Fruit fly (Drosophila melanogaster) whole organism, embryonic: Measurements from ENCODE around the gene baf.

Experiments used
- Abd-B ChIP-seq: fragments of 200-800 bp; sonication (Bioruptor generic); optimal IDR thresholded peaks from 2 replicates; lab custom pipeline; 2018; ENCODE audit warnings: missing biosample characterization, mild to moderate bottlenecking, missing genetic modification characterization, moderate library complexity
- CG11247 ChIP-seq: fragments of 200-800 bp; sonication (Bioruptor generic); IDR thresholded peaks from 2 replicates; pipeline ENCODE4 v1.3.6; 2022; ENCODE audit warnings: missing biosample characterization, missing genetic modification characterization
- CG12659 ChIP-seq: fragments of 200-800 bp; sonication (Bioruptor generic); optimal IDR thresholded peaks from 3 replicates; lab custom pipeline; 2017; ENCODE audit warnings: mild to moderate bottlenecking, missing biosample characterization, missing genetic modification reagents, missing genetic modification characterization
- CG16815 ChIP-seq: fragments of 200-800 bp; sonication (Bioruptor generic); optimal IDR thresholded peaks from 3 replicates; lab custom pipeline; 2017; ENCODE audit warnings: missing biosample characterization, mild to moderate bottlenecking, missing genetic modification characterization
- CG17186 ChIP-seq: fragments of 200-800 bp; sonication (Bioruptor generic); optimal IDR thresholded peaks from 3 replicates; lab custom pipeline; 2017; ENCODE audit warnings: missing biosample characterization, missing genetic modification reagents, missing genetic modification characterization
- CG17385 ChIP-seq: fragments of 200-800 bp; sonication (Bioruptor generic); optimal IDR thresholded peaks from 3 replicates; lab custom pipeline; 2018; ENCODE audit warnings: missing biosample characterization, mild to moderate bottlenecking, missing genetic modification characterization
- CG17802 ChIP-seq: fragments of 200-800 bp; sonication (Bioruptor generic); optimal IDR thresholded peaks from 2 replicates; lab custom pipeline; 2018; ENCODE audit warnings: missing biosample characterization, mild to moderate bottlenecking, missing genetic modification characterization, moderate library complexity
- CG2678 ChIP-seq: fragments of 200-800 bp; sonication (Bioruptor generic); optimal IDR thresholded peaks from 3 replicates; lab custom pipeline; 2019; ENCODE audit warnings: missing biosample characterization, mild to moderate bottlenecking, missing genetic modification characterization, moderate library complexity
- CG2889 ChIP-seq: fragments of 200-800 bp; sonication (Bioruptor generic); IDR thresholded peaks from 3 replicates; pipeline ENCODE4 v1.3.6; 2022; ENCODE audit warnings: missing biosample characterization, missing genetic modification characterization
- CG32772 ChIP-seq: fragments of 200-800 bp; sonication (Bioruptor generic); IDR thresholded peaks from 2 replicates; pipeline ENCODE4 v1.3.6; 2022; ENCODE audit warnings: missing biosample characterization, missing genetic modification characterization
- CG43689 ChIP-seq: fragments of 200-800 bp; sonication (Bioruptor generic); IDR thresholded peaks from 2 replicates; pipeline ENCODE4 v1.3.6; 2022; ENCODE audit warnings: missing biosample characterization, missing genetic modification characterization
- CG6854 ChIP-seq: fragments of 200-800 bp; sonication (Bioruptor generic); optimal IDR thresholded peaks from 3 replicates; lab custom pipeline; 2017; ENCODE audit warnings: missing biosample characterization, mild to moderate bottlenecking, missing genetic modification characterization
- CG8924 ChIP-seq: fragments of 200-800 bp; optimal IDR thresholded peaks from 3 replicates; lab custom pipeline; 2019; ENCODE audit warnings: missing biosample characterization, mild to moderate bottlenecking, missing genetic modification characterization, moderate library complexity
- CG9817 ChIP-seq: fragments of 200-800 bp; sonication (Bioruptor generic); optimal IDR thresholded peaks from 2 replicates; lab custom pipeline; 2018; ENCODE audit warnings: missing biosample characterization, mild to moderate bottlenecking, missing genetic modification characterization, moderate library complexity
- Dref ChIP-seq: fragments of 200-800 bp; sonication (Bioruptor generic); IDR thresholded peaks from 2 replicates; pipeline ENCODE4 v1.3.6; 2022; ENCODE audit warnings: missing biosample characterization, missing genetic modification characterization
- Drgx ChIP-seq: fragments of 200-800 bp; sonication (Bioruptor generic); IDR thresholded peaks from 2 replicates; pipeline ENCODE4 v1.3.6; 2022; ENCODE audit warnings: missing biosample characterization, missing genetic modification characterization
- E2f1 ChIP-seq: fragments of 200-800 bp; sonication (Bioruptor generic); IDR thresholded peaks from 2 replicates; pipeline ENCODE4 v1.3.6; 2022; ENCODE audit warnings: missing biosample characterization, missing genetic modification characterization
- Eip74EF ChIP-seq, 2 experiments: fragments of 200-800 bp in 1 of 2; fragments of >200 bp in 1 of 2; sonication (Bioruptor generic) in 1 of 2; optimal IDR thresholded peaks; 2 replicates each; lab custom pipeline; 2017 to 2019; ENCODE audit warnings: missing biosample characterization in 2 of 2, missing genetic modification characterization in 2 of 2, mild to moderate bottlenecking in 1 of 2, moderate library complexity in 1 of 2
- HLHmδ ChIP-seq: fragments of 200-800 bp; sonication (Bioruptor generic); optimal IDR thresholded peaks from 2 replicates; lab custom pipeline; 2018; ENCODE audit warnings: missing biosample characterization, mild to moderate bottlenecking, missing genetic modification characterization, moderate library complexity
- Hmr ChIP-seq: fragments of 200-800 bp; sonication (Bioruptor generic); optimal IDR thresholded peaks from 3 replicates; lab custom pipeline; 2017; ENCODE audit warnings: mild to moderate bottlenecking, missing biosample characterization, missing genetic modification reagents, missing genetic modification characterization
- Jarid2 ChIP-seq: fragments of 200-800 bp; sonication (Bioruptor generic); optimal IDR thresholded peaks from 3 replicates; lab custom pipeline; 2017; ENCODE audit warnings: mild to moderate bottlenecking, missing biosample characterization, missing genetic modification reagents, missing genetic modification characterization
- Nf-YC ChIP-seq: fragments of 200-800 bp; optimal IDR thresholded peaks from 3 replicates; lab custom pipeline; 2019; ENCODE audit warnings: missing biosample characterization, mild to moderate bottlenecking, missing genetic modification characterization, moderate library complexity
- Optix ChIP-seq: fragments of 200-800 bp; sonication (Bioruptor generic); IDR thresholded peaks from 3 replicates; pipeline ENCODE4 v1.3.6; 2022; ENCODE audit warnings: missing biosample characterization, missing genetic modification characterization
- PHDP ChIP-seq: fragments of 200-800 bp; sonication (Bioruptor generic); optimal IDR thresholded peaks from 3 replicates; lab custom pipeline; 2018; ENCODE audit warnings: missing biosample characterization, mild to moderate bottlenecking, missing genetic modification characterization, moderate library complexity
- Pdp1 ChIP-seq, 2 experiments: fragments of 200-800 bp; sonication (Bioruptor generic); optimal IDR thresholded peaks; 3 replicates each; lab custom pipeline; 2016; ENCODE audit warnings: missing biosample characterization in 2 of 2, missing genetic modification characterization in 2 of 2, mild to moderate bottlenecking in 1 of 2, moderate library complexity in 1 of 2
- Ptx1 ChIP-seq: fragments of 200-800 bp; sonication (Bioruptor generic); IDR thresholded peaks from 2 replicates; pipeline ENCODE4 v1.3.6; 2022; ENCODE audit warnings: missing biosample characterization, missing genetic modification characterization
- TFAM ChIP-seq: fragments of 200-800 bp; sonication (Bioruptor generic); optimal IDR thresholded peaks from 2 replicates; lab custom pipeline; 2017; ENCODE audit warnings: missing biosample characterization, missing genetic modification characterization, inconsistent platforms
- Xrp1 ChIP-seq: fragments of 200-800 bp; sonication (Bioruptor generic); IDR thresholded peaks from 2 replicates; pipeline ENCODE4 v1.3.6; 2022; ENCODE audit warnings: missing biosample characterization, missing genetic modification characterization
- aop ChIP-seq: fragments of 200-800 bp; sonication (Bioruptor generic); IDR thresholded peaks from 2 replicates; pipeline ENCODE4 v1.3.6; 2022; ENCODE audit warnings: missing biosample characterization, missing genetic modification characterization
- bbx ChIP-seq: fragments of 200-800 bp; sonication (Bioruptor generic); IDR thresholded peaks from 2 replicates; pipeline ENCODE4 v1.3.6; 2022; ENCODE audit warnings: missing biosample characterization, missing genetic modification characterization; ENCODE audit not compliant: partially characterized antibody
- btn ChIP-seq: fragments of 200-800 bp; sonication (Bioruptor generic); optimal IDR thresholded peaks from 2 replicates; lab custom pipeline; 2016; ENCODE audit warnings: missing biosample characterization, missing genetic modification characterization
- crp ChIP-seq, 2 experiments: fragments of 200-800 bp; sonication (Bioruptor generic); optimal IDR thresholded peaks; 2 replicates in 1 of 2; 3 replicates in 1 of 2; lab custom pipeline; 2017; ENCODE audit warnings: missing biosample characterization in 2 of 2, missing genetic modification characterization in 2 of 2, mild to moderate bottlenecking in 1 of 2, moderate library complexity in 1 of 2
- da ChIP-seq: fragments of 200-800 bp; sonication (Bioruptor generic); optimal IDR thresholded peaks from 2 replicates; lab custom pipeline; 2016; ENCODE audit warnings: missing biosample characterization, missing genetic modification characterization
- exex ChIP-seq: fragments of 200-800 bp; sonication (Bioruptor generic); optimal IDR thresholded peaks from 4 replicates; lab custom pipeline; 2018; ENCODE audit warnings: missing biosample characterization, mild to moderate bottlenecking, missing genetic modification characterization, moderate library complexity
- gce ChIP-seq: fragments of 200-800 bp; sonication (Bioruptor generic); IDR thresholded peaks from 3 replicates; pipeline ENCODE4 v1.3.6; 2022; ENCODE audit warnings: missing biosample characterization, missing genetic modification characterization
- gcm ChIP-seq: fragments of 200-800 bp; sonication (Bioruptor generic); optimal IDR thresholded peaks from 2 replicates; lab custom pipeline; 2019; ENCODE audit warnings: missing biosample characterization, mild to moderate bottlenecking, missing genetic modification characterization, moderate library complexity
- grau ChIP-seq: fragments of 200-800 bp; optimal IDR thresholded peaks from 3 replicates; lab custom pipeline; 2019; ENCODE audit warnings: missing biosample characterization, mild to moderate bottlenecking, missing genetic modification characterization, moderate library complexity
- grn ChIP-seq: fragments of 200-800 bp; sonication (Bioruptor generic); optimal IDR thresholded peaks from 3 replicates; lab custom pipeline; 2017; ENCODE audit warnings: missing biosample characterization, missing genetic modification characterization
- lab ChIP-seq: fragments of 200-800 bp; sonication (Bioruptor generic); optimal IDR thresholded peaks from 3 replicates; lab custom pipeline; 2017; ENCODE audit warnings: missing biosample characterization, missing genetic modification characterization, mild to moderate bottlenecking, moderate library complexity, missing genetic modification reagents
- lmd ChIP-seq: fragments of 200-800 bp; sonication (Bioruptor generic); IDR thresholded peaks from 2 replicates; pipeline ENCODE4 v1.3.6; 2022; ENCODE audit warnings: missing biosample characterization, missing genetic modification characterization
- maf-S ChIP-seq: fragments of 200-800 bp; sonication (Bioruptor generic); optimal IDR thresholded peaks from 2 replicates; lab custom pipeline; 2016; ENCODE audit warnings: missing biosample characterization, missing genetic modification characterization
- repo ChIP-seq: fragments of 200-800 bp; sonication (Bioruptor generic); optimal IDR thresholded peaks from 2 replicates; lab custom pipeline; 2016; ENCODE audit warnings: missing biosample characterization, missing genetic modification characterization
- shn ChIP-seq: fragments of 200-800 bp; sonication (Bioruptor generic); optimal IDR thresholded peaks from 3 replicates; lab custom pipeline; 2016; ENCODE audit warnings: missing biosample characterization, missing genetic modification characterization
- sug ChIP-seq: fragments of 200-800 bp; optimal IDR thresholded peaks from 2 replicates; lab custom pipeline; 2019; ENCODE audit warnings: missing biosample characterization, mild to moderate bottlenecking, missing genetic modification characterization, moderate library complexity
- toy ChIP-seq: fragments of 200-800 bp; sonication (Bioruptor generic); IDR thresholded peaks from 2 replicates; pipeline ENCODE4 v1.3.6; 2022; ENCODE audit warnings: missing biosample characterization, missing genetic modification characterization
- unc-4 ChIP-seq: fragments of 200-800 bp; sonication (Bioruptor generic); IDR thresholded peaks from 2 replicates; pipeline ENCODE4 v1.3.6; 2022; ENCODE audit warnings: missing biosample characterization, missing genetic modification characterization; ENCODE audit not compliant: partially characterized antibody
- usp ChIP-seq: fragments of >200 bp; optimal IDR thresholded peaks from 2 replicates; lab custom pipeline; 2017; ENCODE audit warnings: missing biosample characterization, missing genetic modification characterization
- vnd ChIP-seq: fragments of 200-800 bp; sonication (Bioruptor generic); IDR thresholded peaks from 3 replicates; pipeline ENCODE4 v1.3.6; 2022; ENCODE audit warnings: missing biosample characterization, missing genetic modification characterization; ENCODE audit not compliant: partially characterized antibody
- z ChIP-seq: fragments of 200-800 bp; sonication (Bioruptor generic); IDR thresholded peaks from 3 replicates; pipeline ENCODE4 v1.3.6; 2022; ENCODE audit warnings: missing biosample characterization, missing genetic modification characterization

baf gene

DNA sequence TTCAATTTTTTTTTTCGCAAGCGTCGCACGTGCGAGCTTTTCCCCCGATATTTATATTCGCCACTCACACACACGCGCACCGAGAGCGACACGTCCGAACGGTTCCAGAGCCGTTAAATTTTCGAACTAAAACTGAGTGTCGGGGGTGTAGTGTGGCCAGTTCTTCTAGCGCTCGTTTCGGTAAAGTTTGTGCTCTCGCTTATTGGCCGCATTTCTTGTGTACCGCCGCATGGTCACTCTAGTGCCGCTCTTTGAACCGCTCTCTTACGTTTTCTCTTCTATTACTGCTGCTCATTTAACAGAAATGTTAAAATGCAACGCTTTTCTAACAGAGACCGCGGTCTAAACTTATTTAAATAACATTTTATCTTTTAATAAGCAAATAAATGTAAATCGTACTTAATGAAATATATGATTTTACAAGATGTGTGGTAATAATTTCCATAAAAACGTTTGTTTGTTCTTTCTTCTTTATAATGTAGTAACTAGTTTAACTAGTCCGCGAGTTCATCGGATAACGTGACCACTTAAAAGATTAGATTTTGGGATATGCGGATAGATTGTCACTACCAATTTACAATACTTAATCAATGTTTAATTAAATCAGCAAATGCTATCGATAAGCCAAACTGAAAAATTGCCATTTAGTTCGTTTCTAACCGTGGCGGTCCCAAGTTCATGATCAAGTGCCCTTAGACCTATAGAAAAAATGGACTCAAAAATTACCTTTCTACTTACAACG is 45.0 kb upstream of the baf start, which contains the start of gene Snoo (continued):
- TF ChIP-seq gce (GFP tag; lab: Robert Waterston, UW) (peak; percentile 12; the same call in 1 of the 3 replicates), unc-4 (GFP tag; lab: Robert Waterston, UW) (0 out of 2 replicates have a peak, but pooled peaks have one; percentile 16), Xrp1 (no peak), CG32772 (no peak), Pdp1 (GFP tag; optimal IDR thresholded peaks at IDR 0.05; lab: Kevin White, UChicago) (peak in 1 of 2 experiments; percentile 31), CG8924 (tag; lab: Kevin White, UChicago) (peak; percentile 25), repo (no peak), HLHmδ (GFP tag; lab: Kevin White, UChicago) (no peak), Ptx1 (no peak), vnd (GFP tag; lab: Robert Waterston, UW) (no peak), usp (GFP tag; lab: Kevin White, UChicago) (no peak), gcm (GFP tag; lab: Kevin White, UChicago) (no peak), lmd (GFP tag; lab: Robert Waterston, UW) (no peak), CG9817 (tag; lab: Kevin White, UChicago) (no peak), z (GFP tag; lab: Robert Waterston, UW) (no peak), CG43689 (GFP tag; lab: Robert Waterston, UW) (no peak), Abd-B (GFP tag; lab: Kevin White, UChicago) (no peak), bbx (peak; percentile 46; the same call in 1 of the 2 replicates), aop (no peak), CG2678 (tag; lab: Kevin White, UChicago) (no peak), Eip74EF (GFP tag; optimal IDR thresholded peaks at IDR 0.05; lab: Kevin White, UChicago) (no peak), crp (GFP tag; optimal IDR thresholded peaks at IDR 0.05; lab: Kevin White, UChicago) (no peak), CG2889 (GFP tag; lab: Robert Waterston, UW) (no peak), CG17186 (GFP tag; lab: Kevin White, UChicago) (peak; percentile 3), Hmr (GFP tag; lab: Kevin White, UChicago) (peak; percentile 62), lab (GFP tag; lab: Kevin White, UChicago) (peak; percentile 32), grn (GFP tag; lab: Kevin White, UChicago) (peak; percentile 82), CG17385 (no peak), CG17802 (tag; lab: Kevin White, UChicago) (no peak), grau (tag; lab: Kevin White, UChicago) (peak; percentile 18), CG6854 (peak; percentile 18), Optix (GFP tag; lab: Robert Waterston, UW) (no peak), CG12659 (GFP tag; lab: Kevin White, UChicago) (peak; percentile 44), Jarid2 (GFP tag; lab: Kevin White, UChicago) (peak; percentile 86), E2f1 (GFP tag; lab: Robert Waterston, UW) (no peak), da (GFP tag; lab: Kevin White, UChicago) (no peak), toy (GFP tag; lab: Robert Waterston, UW) (no peak), sug (tag; lab: Kevin White, UChicago) (no peak), CG16815 (GFP tag; lab: Kevin White, UChicago) (no peak), TFAM (GFP tag; lab: Kevin White, UChicago) (no peak), btn (GFP tag; lab: Kevin White, UChicago) (no peak), CG11247 (GFP tag; lab: Robert Waterston, UW) (no peak), PHDP (no peak), maf-S (no peak), Dref (GFP tag; lab: Robert Waterston, UW) (no peak), shn (no peak), Nf-YC (tag; lab: Kevin White, UChicago) (peak; percentile 13), Drgx (GFP tag; lab: Robert Waterston, UW) (no peak; the same call in 1 of the 2 replicates), exex (tag; lab: Kevin White, UChicago) (peak; percentile 87)
